In the genomic region with DNA sequence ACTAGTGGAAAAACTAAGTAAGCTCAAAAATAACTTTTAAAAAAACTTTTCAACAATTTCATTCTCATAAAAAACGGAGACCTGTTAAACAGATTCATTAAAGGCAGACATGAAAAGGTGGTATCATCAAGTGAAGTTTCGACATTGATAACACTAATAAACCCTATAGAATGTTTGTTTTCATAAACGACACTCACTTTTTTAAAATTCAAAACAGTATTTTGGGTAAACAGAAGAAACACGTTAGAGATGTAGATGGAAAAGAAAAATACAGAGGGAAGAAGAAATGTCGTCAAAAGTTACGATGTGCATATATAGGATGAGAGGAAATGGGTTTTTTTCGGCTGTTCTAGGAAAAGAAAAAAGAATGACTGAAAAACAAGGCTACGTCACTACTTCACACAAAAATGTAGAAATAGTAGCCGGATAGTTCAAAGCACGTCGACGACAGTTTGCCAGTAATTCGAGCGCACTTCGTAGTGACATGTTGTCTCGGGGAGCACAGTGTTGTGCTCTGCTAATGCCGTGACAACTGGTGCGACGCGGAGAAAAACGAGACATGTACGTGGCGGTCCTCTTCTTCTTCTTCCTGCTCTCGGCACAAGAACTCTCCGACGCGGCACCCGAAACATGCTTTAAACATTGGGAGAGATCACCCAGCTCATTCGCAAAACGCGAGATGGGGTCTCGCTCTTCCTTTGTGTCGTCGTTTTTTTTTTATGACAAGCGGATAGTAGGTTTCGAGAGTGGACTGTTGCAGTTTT, we compare ENCODE assay signal across 8 worm cellular contexts.
TF ChIP-seq lines count a peak whose summit lies in the region.

No protein-coding gene starts in this region.

TF ChIP-seq in whole organism, L1 larva, 84 proteins besides CTCF, POLR2A, EP300 and RAD21:
- TF ChIP-seq nhr-71 (tag; optimal IDR thresholded peaks at IDR 0.05; lab: Kevin White, UChicago) (peak; percentile 17), lin-14 (GFP tag; optimal IDR thresholded peaks at IDR 0.05; lab: Kevin White, UChicago) (peak; percentile 43), sup-37 (GFP tag; optimal IDR thresholded peaks at IDR 0.05; lab: Kevin White, UChicago) (no peak), rnt-1 (tag; optimal IDR thresholded peaks at IDR 0.05; lab: Kevin White, UChicago) (peak; percentile 24)

TF ChIP-seq in whole organism, L2 larva, 48 proteins besides CTCF, POLR2A, EP300 and RAD21 (continues in another document):
- TF ChIP-seq mbf-1 (tag; optimal IDR thresholded peaks at IDR 0.05; lab: Kevin White, UChicago) (no peak), F13H6.1 (tag; optimal IDR thresholded peaks at IDR 0.05; lab: Kevin White, UChicago) (peak; percentile 18), peb-1 (tag; optimal IDR thresholded peaks at IDR 0.05; lab: Kevin White, UChicago) (no peak), nhr-237 (tag; optimal IDR thresholded peaks at IDR 0.05; lab: Kevin White, UChicago) (no peak), unc-39 (tag; optimal IDR thresholded peaks at IDR 0.05; lab: Kevin White, UChicago) (no peak), aly-2 (tag; optimal IDR thresholded peaks at IDR 0.05; lab: Kevin White, UChicago) (no peak), Y55F3AM.14 (GFP tag; optimal IDR thresholded peaks at IDR 0.05; lab: Kevin White, UChicago) (no peak), nhr-23 (tag; optimal IDR thresholded peaks at IDR 0.05; lab: Kevin White, UChicago) (no peak), C34F6.9 (tag; optimal IDR thresholded peaks at IDR 0.05; lab: Kevin White, UChicago) (no peak), nhr-11 (tag; optimal IDR thresholded peaks at IDR 0.05; lab: Kevin White, UChicago) (no peak), nhr-129 (tag; optimal IDR thresholded peaks at IDR 0.05; lab: Kevin White, UChicago) (peak; percentile 32), nhr-77 (tag; optimal IDR thresholded peaks at IDR 0.05; lab: Kevin White, UChicago) (no peak)

TF ChIP-seq in whole organism, L3 larva, 47 proteins besides CTCF, POLR2A, EP300 and RAD21:
- TF ChIP-seq daf-12 (tag; optimal IDR thresholded peaks at IDR 0.05; lab: Kevin White, UChicago) (no peak), ztf-11 (tag; optimal IDR thresholded peaks at IDR 0.05; lab: Kevin White, UChicago) (no peak), pha-4 (tag; optimal IDR thresholded peaks at IDR 0.05; lab: Kevin White, UChicago) (peak; percentile 72), ceh-28 (tag; optimal IDR thresholded peaks at IDR 0.05; lab: Kevin White, UChicago) (no peak), mml-1 (tag; optimal IDR thresholded peaks at IDR 0.05; lab: Kevin White, UChicago) (no peak), lin-39 (tag; optimal IDR thresholded peaks at IDR 0.05; lab: Kevin White, UChicago) (peak; percentile 26), elt-1 (tag; optimal IDR thresholded peaks at IDR 0.05; lab: Kevin White, UChicago) (no peak), nhr-67 (tag; optimal IDR thresholded peaks at IDR 0.05; lab: Kevin White, UChicago) (no peak), nhr-76 (tag; optimal IDR thresholded peaks at IDR 0.05; lab: Kevin White, UChicago) (no peak), ceh-9 (tag; optimal IDR thresholded peaks at IDR 0.05; lab: Kevin White, UChicago) (no peak), nfya-1 (tag; optimal IDR thresholded peaks at IDR 0.05; lab: Kevin White, UChicago; ENCODE audit: insufficient read depth) (peak; percentile 16), nhr-28 (tag; optimal IDR thresholded peaks at IDR 0.05; lab: Kevin White, UChicago) (no peak)

TF ChIP-seq in whole organism, L4 larva, 104 proteins besides CTCF, POLR2A, EP300 and RAD21 (continues in another document):
- TF ChIP-seq rbr-2 (tag; optimal IDR thresholded peaks at IDR 0.05; lab: Kevin White, UChicago) (no peak), dpl-1 (GFP tag; optimal IDR thresholded peaks at IDR 0.05; lab: Kevin White, UChicago) (no peak), daf-8 (GFP tag; IDR thresholded peaks at IDR 0.05; lab: Robert Waterston, UW) (no peak), lin-39 (tag; optimal IDR thresholded peaks at IDR 0.05; lab: Kevin White, UChicago) (no peak), set-16 (GFP tag; IDR thresholded peaks at IDR 0.05; lab: Robert Waterston, UW) (peak; percentile 28; the same call in 1 of the 2 replicates), zag-1 (tag; optimal IDR thresholded peaks at IDR 0.05; lab: Kevin White, UChicago) (no peak), F49E8.2 (tag; optimal IDR thresholded peaks at IDR 0.05; lab: Kevin White, UChicago; ENCODE audit: borderline replicate concordance) (no peak), T26A8.4 (GFP tag; IDR thresholded peaks at IDR 0.05; lab: Robert Waterston, UW) (no peak), dve-1 (tag; optimal IDR thresholded peaks at IDR 0.05; lab: Kevin White, UChicago; ENCODE audit: insufficient read depth) (peak; percentile 50), dmd-8 (GFP tag; IDR thresholded peaks at IDR 0.05; lab: Robert Waterston, UW) (no peak), skn-1 (tag; optimal IDR thresholded peaks at IDR 0.05; lab: Kevin White, UChicago) (no peak)

TF ChIP-seq in whole organism, early embryonic, 17 proteins besides CTCF, POLR2A, EP300 and RAD21:
- TF ChIP-seq hmg-4 (GFP tag; optimal IDR thresholded peaks at IDR 0.05; lab: Kevin White, UChicago), result peak; percentile 15
- TF ChIP-seq flt-1 (GFP tag; IDR thresholded peaks at IDR 0.05; lab: Robert Waterston, UW), result no peak
- no peak for TF ChIP-seq aly-1 (tag; optimal IDR thresholded peaks at IDR 0.05; lab: Kevin White, UChicago)
- no peak for TF ChIP-seq F13C5.2 (tag; optimal IDR thresholded peaks at IDR 0.05; lab: Kevin White, UChicago)
- no peak for TF ChIP-seq hmbx-1 (tag; optimal IDR thresholded peaks at IDR 0.05; lab: Kevin White, UChicago)
- no peak for TF ChIP-seq hnd-1 (tag; optimal IDR thresholded peaks at IDR 0.05; lab: Kevin White, UChicago)

TF ChIP-seq in whole organism, late embryonic, 69 proteins besides CTCF, POLR2A, EP300 and RAD21:
- peak; percentile 44 for TF ChIP-seq ceh-18 (tag; optimal IDR thresholded peaks at IDR 0.05; lab: Kevin White, UChicago)
- TF ChIP-seq npax-4 (tag; optimal IDR thresholded peaks at IDR 0.05; lab: Kevin White, UChicago), result no peak
- no peak for TF ChIP-seq unc-55 (GFP tag; optimal IDR thresholded peaks at IDR 0.05; lab: Kevin White, UChicago)
- no peak for TF ChIP-seq ceh-2 (tag; optimal IDR thresholded peaks at IDR 0.05; lab: Kevin White, UChicago)
- no peak for TF ChIP-seq eyg-1 (tag; optimal IDR thresholded peaks at IDR 0.05; lab: Kevin White, UChicago)
- no peak for TF ChIP-seq C08G9.2 (tag; optimal IDR thresholded peaks at IDR 0.05; lab: Kevin White, UChicago)
- no peak for TF ChIP-seq pqm-1 (tag; optimal IDR thresholded peaks at IDR 0.05; lab: Kevin White, UChicago)

TF ChIP-seq in whole organism, mixed stage, embryonic, 35 proteins besides CTCF, POLR2A, EP300 and RAD21:
- TF ChIP-seq mep-1 (tag; optimal IDR thresholded peaks at IDR 0.05; lab: Kevin White, UChicago) (no peak), mls-2 (tag; optimal IDR thresholded peaks at IDR 0.05; lab: Kevin White, UChicago) (no peak), hlh-1 (tag; optimal IDR thresholded peaks at IDR 0.05; lab: Kevin White, UChicago) (peak; percentile 63), lin-13 (tag; optimal IDR thresholded peaks at IDR 0.05; lab: Kevin White, UChicago) (no peak), ceh-83 (GFP tag; optimal IDR thresholded peaks at IDR 0.05; lab: Kevin White, UChicago) (no peak), nhr-12 (tag; optimal IDR thresholded peaks at IDR 0.05; lab: Kevin White, UChicago) (no peak)

TF ChIP-seq in whole organism, young adult, 124 proteins besides CTCF, POLR2A, EP300 and RAD21:
- TF ChIP-seq ztf-3 (GFP tag; optimal IDR thresholded peaks at IDR 0.05; lab: Kevin White, UChicago) (no peak), bed-2 (GFP tag; IDR thresholded peaks at IDR 0.05; lab: Robert Waterston, UW) (0 out of 2 replicates have a peak, but pooled peaks have one; percentile 9), sdz-38 (tag; optimal IDR thresholded peaks at IDR 0.05; lab: Kevin White, UChicago) (no peak), nhr-80 (tag; optimal IDR thresholded peaks at IDR 0.05; lab: Kevin White, UChicago) (peak; percentile 22), zfh-2 (GFP tag; conservative IDR thresholded peaks at IDR 0.05; lab: Robert Waterston, UW) (peak; percentile 58)
